Fruit fly (Drosophila melanogaster) whole organism, adult: ENCODE measurements around the gene Dref.

ENCODE experiments used
- CG11617 ChIP-seq: fragments of 200-800 bp; sonication (Bioruptor generic); optimal IDR thresholded peaks from 2 replicates; lab custom pipeline; 2017; ENCODE audit warnings: mild to moderate bottlenecking, missing biosample characterization, missing genetic modification reagents, missing genetic modification characterization
- CG12768 ChIP-seq: fragments of 200-800 bp; sonication (Bioruptor generic); optimal IDR thresholded peaks from 2 replicates; lab custom pipeline; 2017; ENCODE audit warnings: missing biosample characterization, missing genetic modification characterization, mild to moderate bottlenecking, moderate library complexity, missing genetic modification reagents
- CG14711 ChIP-seq: fragments of 200-800 bp; sonication (Bioruptor generic); optimal IDR thresholded peaks from 2 replicates; lab custom pipeline; 2018; ENCODE audit warnings: missing biosample characterization, mild to moderate bottlenecking, missing genetic modification characterization, moderate library complexity
- CG33017 ChIP-seq: fragments of 200-800 bp; sonication (Bioruptor generic); optimal IDR thresholded peaks from 2 replicates; lab custom pipeline; 2018; ENCODE audit warnings: missing biosample characterization, mild to moderate bottlenecking, missing genetic modification characterization, moderate library complexity
- CG7045 ChIP-seq: fragments of 200-800 bp; sonication (Bioruptor generic); optimal IDR thresholded peaks from 2 replicates; lab custom pipeline; 2017; ENCODE audit warnings: missing biosample characterization, mild to moderate bottlenecking, missing genetic modification characterization
- Clk ChIP-seq: fragments of 200-800 bp; sonication (Bioruptor generic); optimal IDR thresholded peaks from 2 replicates; lab custom pipeline; 2017; ENCODE audit warnings: missing biosample characterization, missing genetic modification characterization
- Crg-1 ChIP-seq: fragments of 200-800 bp; sonication (Bioruptor generic); optimal IDR thresholded peaks from 2 replicates; lab custom pipeline; 2016; ENCODE audit warnings: missing biosample characterization, missing genetic modification characterization
- Hr96 ChIP-seq: fragments of 200-800 bp; sonication (Bioruptor generic); optimal IDR thresholded peaks from 2 replicates; lab custom pipeline; 2016; ENCODE audit warnings: missing biosample characterization, missing genetic modification characterization
- ovo ChIP-seq: fragments of 200-800 bp; sonication (Bioruptor generic); optimal IDR thresholded peaks from 2 replicates; lab custom pipeline; 2016; ENCODE audit warnings: missing biosample characterization, missing genetic modification characterization
- toe ChIP-seq: fragments of 200-800 bp; sonication (Bioruptor generic); optimal IDR thresholded peaks from 2 replicates; lab custom pipeline; 2016; ENCODE audit warnings: missing biosample characterization, missing genetic modification characterization

DNA sequence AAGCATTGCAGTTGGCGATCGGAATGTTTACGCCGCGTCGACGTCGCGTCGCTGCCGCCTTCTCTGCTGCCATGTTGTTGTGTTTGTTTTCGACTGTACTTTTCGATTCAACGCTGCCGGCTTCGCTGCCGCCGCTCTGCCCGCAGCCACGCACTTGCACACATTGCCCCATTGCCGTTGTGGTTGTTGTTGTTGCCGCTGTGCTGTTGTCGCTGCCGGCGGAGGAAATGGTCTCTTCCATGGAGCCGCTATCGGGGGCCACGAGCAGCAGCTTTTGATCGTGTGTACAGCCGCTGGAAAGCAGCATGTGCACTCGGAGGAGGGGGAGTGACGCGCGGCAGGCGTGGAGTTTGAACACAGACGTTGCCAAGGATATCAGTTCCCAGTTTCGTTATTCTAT lies 37.5 kb upstream of the Dref start:
- TF ChIP-seq CG33017 (tag; lab: Kevin White, UChicago) (no peak), Crg-1 (GFP tag; lab: Kevin White, UChicago) (no peak), CG12768 (no peak), toe (GFP tag; lab: Kevin White, UChicago) (no peak), CG7045 (GFP tag; lab: Kevin White, UChicago) (no peak), CG11617 (GFP tag; lab: Kevin White, UChicago) (no peak), Hr96 (GFP tag; lab: Kevin White, UChicago) (no peak), Clk (no peak), ovo (GFP tag; lab: Kevin White, UChicago) (no peak), CG14711 (tag; lab: Kevin White, UChicago) (no peak)
